Worm (Caenorhabditis elegans) whole organism, L3 larva: Measurements from ENCODE around the gene sec-61.G.

Experiments used
- R02D3.7 ChIP-seq: fragments of 150-350 bp; optimal IDR thresholded peaks from 2 replicates; lab custom pipeline; 2014; ENCODE audit warnings: missing biosample characterization, missing genetic modification characterization
- ZK546.5 ChIP-seq: sonication (generic microtip); optimal IDR thresholded peaks from 2 replicates; lab custom pipeline; 2017; ENCODE audit warnings: missing biosample characterization, missing genetic modification characterization
- aly-2 ChIP-seq: fragments of 150-350 bp; optimal IDR thresholded peaks from 2 replicates; lab custom pipeline; 2014; ENCODE audit warnings: missing biosample characterization, missing genetic modification characterization
- ama-1 ChIP-seq: fragments of 150-350 bp; optimal IDR thresholded peaks from 2 replicates; lab custom pipeline; 2018
- ceh-16 ChIP-seq: sonication (generic microtip); optimal IDR thresholded peaks from 2 replicates; lab custom pipeline; 2017; ENCODE audit warnings: missing biosample characterization, missing genetic modification characterization
- ceh-28 ChIP-seq: fragments of 150-350 bp; optimal IDR thresholded peaks from 2 replicates; lab custom pipeline; 2014; ENCODE audit warnings: missing biosample characterization, missing genetic modification reagents, missing genetic modification characterization
- ceh-82 ChIP-seq: fragments of 150-350 bp; optimal IDR thresholded peaks from 2 replicates; lab custom pipeline; 2014; ENCODE audit warnings: missing biosample characterization, missing genetic modification characterization
- egl-5 ChIP-seq: fragments of 150-350 bp; optimal IDR thresholded peaks from 2 replicates; lab custom pipeline; 2017; ENCODE audit warnings: missing biosample characterization, missing genetic modification reagents, missing genetic modification characterization, inconsistent platforms
- elt-2 ChIP-seq: sonication (generic microtip); optimal IDR thresholded peaks from 2 replicates; lab custom pipeline; 2016; ENCODE audit warnings: missing genetic modification reagents, mild to moderate bottlenecking, missing genetic modification characterization, missing compliant biosample characterization
- elt-3 ChIP-seq, 3 experiments: fragments of 150-350 bp in 1 of 3; sonication (generic microtip) in 2 of 3; optimal IDR thresholded peaks; 2 replicates in 2 of 3; 4 replicates in 1 of 3; lab custom pipeline; 2014 to 2017; ENCODE audit warnings: missing biosample characterization in 3 of 3, missing genetic modification characterization in 3 of 3
- eor-1 ChIP-seq, 2 experiments: fragments of 150-350 bp; optimal IDR thresholded peaks; 2 replicates each; lab custom pipeline; 2014 to 2018; ENCODE audit warnings: missing biosample characterization in 2 of 2, missing genetic modification characterization in 2 of 2
- fkh-10 ChIP-seq: sonication (generic microtip); optimal IDR thresholded peaks from 2 replicates; lab custom pipeline; 2017; ENCODE audit warnings: missing biosample characterization, missing genetic modification reagents, missing genetic modification characterization
- fkh-2 ChIP-seq: fragments of 150-350 bp; optimal IDR thresholded peaks from 2 replicates; lab custom pipeline; 2014; ENCODE audit warnings: missing biosample characterization, missing genetic modification reagents, missing genetic modification characterization
- fos-1 ChIP-seq: fragments of 150-350 bp; optimal IDR thresholded peaks from 2 replicates; lab custom pipeline; 2014; ENCODE audit warnings: missing biosample characterization, missing genetic modification characterization
- hmg-11 ChIP-seq: sonication (generic microtip); optimal IDR thresholded peaks from 2 replicates; lab custom pipeline; 2016; ENCODE audit warnings: missing genetic modification characterization, missing compliant biosample characterization
- jun-1 ChIP-seq: fragments of 150-350 bp; optimal IDR thresholded peaks from 2 replicates; lab custom pipeline; 2014; ENCODE audit warnings: missing biosample characterization, missing genetic modification reagents, missing genetic modification characterization
- lin-15B ChIP-seq: fragments of 150-350 bp; optimal IDR thresholded peaks from 2 replicates; lab custom pipeline; 2014; ENCODE audit warnings: missing biosample characterization, missing genetic modification characterization
- lin-39 ChIP-seq: fragments of 150-350 bp; optimal IDR thresholded peaks from 2 replicates; lab custom pipeline; 2018; ENCODE audit warnings: missing biosample characterization, missing genetic modification reagents, missing genetic modification characterization
- lsy-12 ChIP-seq: sonication (generic microtip); optimal IDR thresholded peaks from 2 replicates; lab custom pipeline; 2016; ENCODE audit warnings: mild to moderate bottlenecking, missing genetic modification characterization, missing compliant biosample characterization
- mdl-1 ChIP-seq: fragments of 150-350 bp; optimal IDR thresholded peaks from 2 replicates; lab custom pipeline; 2014; ENCODE audit warnings: missing biosample characterization, missing genetic modification characterization
- mml-1 ChIP-seq: fragments of 150-350 bp; sonication (generic microtip); optimal IDR thresholded peaks from 3 replicates; lab custom pipeline; 2014; ENCODE audit warnings: missing biosample characterization, missing genetic modification characterization
- nfya-1 ChIP-seq: sonication (generic microtip); optimal IDR thresholded peaks from 2 replicates; lab custom pipeline; 2017; ENCODE audit warnings: missing genetic modification characterization, mild to moderate bottlenecking, missing compliant biosample characterization, antibody characterized with exemption, moderate library complexity; ENCODE audit not compliant: insufficient read depth
- nhr-11 ChIP-seq: fragments of 150-350 bp; optimal IDR thresholded peaks from 2 replicates; lab custom pipeline; 2014; ENCODE audit warnings: missing biosample characterization, missing genetic modification characterization
- nhr-12 ChIP-seq: fragments of 150-350 bp; optimal IDR thresholded peaks from 2 replicates; lab custom pipeline; 2014; ENCODE audit warnings: missing biosample characterization, missing genetic modification characterization
- nhr-23 ChIP-seq: fragments of 150-350 bp; optimal IDR thresholded peaks from 2 replicates; lab custom pipeline; 2014; ENCODE audit warnings: missing biosample characterization, missing genetic modification reagents, missing genetic modification characterization
- nhr-237 ChIP-seq: fragments of 150-350 bp; optimal IDR thresholded peaks from 2 replicates; lab custom pipeline; 2014; ENCODE audit warnings: missing biosample characterization, missing genetic modification characterization
- nhr-25 ChIP-seq: sonication (generic microtip); optimal IDR thresholded peaks from 2 replicates; lab custom pipeline; 2017; ENCODE audit warnings: missing biosample characterization, missing genetic modification characterization
- nhr-28 ChIP-seq: fragments of 150-350 bp; optimal IDR thresholded peaks from 2 replicates; lab custom pipeline; 2014; ENCODE audit warnings: missing biosample characterization, missing genetic modification characterization
- nhr-43 ChIP-seq: sonication (generic microtip); optimal IDR thresholded peaks from 2 replicates; lab custom pipeline; 2016; ENCODE audit warnings: mild to moderate bottlenecking, missing genetic modification characterization, missing compliant biosample characterization; ENCODE audit not compliant: poor library complexity, severe bottlenecking
- nhr-67 ChIP-seq: fragments of 150-350 bp; optimal IDR thresholded peaks from 2 replicates; lab custom pipeline; 2014; ENCODE audit warnings: missing biosample characterization, missing genetic modification characterization
- nhr-76 ChIP-seq: fragments of 150-350 bp; sonication (generic microtip); optimal IDR thresholded peaks from 5 replicates; lab custom pipeline; 2014; ENCODE audit warnings: missing biosample characterization, missing genetic modification characterization
- nhr-77 ChIP-seq: fragments of 150-350 bp; optimal IDR thresholded peaks from 2 replicates; lab custom pipeline; 2014; ENCODE audit warnings: missing biosample characterization, missing genetic modification characterization
- pha-4 ChIP-seq: fragments of 150-350 bp; optimal IDR thresholded peaks from 2 replicates; lab custom pipeline; 2014; ENCODE audit warnings: missing biosample characterization, missing genetic modification reagents, missing genetic modification characterization
- pqm-1 ChIP-seq: fragments of 150-350 bp; optimal IDR thresholded peaks from 2 replicates; lab custom pipeline; 2017; ENCODE audit warnings: missing biosample characterization, missing genetic modification characterization, inconsistent platforms
- sea-2 ChIP-seq: fragments of 150-350 bp; sonication (generic microtip); optimal IDR thresholded peaks from 4 replicates; lab custom pipeline; 2014; ENCODE audit warnings: missing biosample characterization, missing genetic modification reagents, missing genetic modification characterization
- skn-1 ChIP-seq: fragments of 150-350 bp; optimal IDR thresholded peaks from 2 replicates; lab custom pipeline; 2014; ENCODE audit warnings: missing biosample characterization, missing genetic modification characterization
- tbx-2 ChIP-seq: sonication (generic microtip); optimal IDR thresholded peaks from 2 replicates; lab custom pipeline; 2016; ENCODE audit warnings: mild to moderate bottlenecking, missing genetic modification characterization, missing compliant biosample characterization
- unc-62 ChIP-seq: fragments of 150-350 bp; sonication (generic microtip); optimal IDR thresholded peaks from 4 replicates; lab custom pipeline; 2014; ENCODE audit warnings: missing biosample characterization, missing genetic modification reagents, missing genetic modification characterization
- zag-1 ChIP-seq: fragments of 150-350 bp; optimal IDR thresholded peaks from 2 replicates; lab custom pipeline; 2014; ENCODE audit warnings: missing biosample characterization, missing genetic modification characterization
- ztf-4 ChIP-seq: fragments of 150-350 bp; optimal IDR thresholded peaks from 2 replicates; lab custom pipeline; 2014; ENCODE audit warnings: missing biosample characterization, missing genetic modification characterization

Gene sec-61.G

DNA sequence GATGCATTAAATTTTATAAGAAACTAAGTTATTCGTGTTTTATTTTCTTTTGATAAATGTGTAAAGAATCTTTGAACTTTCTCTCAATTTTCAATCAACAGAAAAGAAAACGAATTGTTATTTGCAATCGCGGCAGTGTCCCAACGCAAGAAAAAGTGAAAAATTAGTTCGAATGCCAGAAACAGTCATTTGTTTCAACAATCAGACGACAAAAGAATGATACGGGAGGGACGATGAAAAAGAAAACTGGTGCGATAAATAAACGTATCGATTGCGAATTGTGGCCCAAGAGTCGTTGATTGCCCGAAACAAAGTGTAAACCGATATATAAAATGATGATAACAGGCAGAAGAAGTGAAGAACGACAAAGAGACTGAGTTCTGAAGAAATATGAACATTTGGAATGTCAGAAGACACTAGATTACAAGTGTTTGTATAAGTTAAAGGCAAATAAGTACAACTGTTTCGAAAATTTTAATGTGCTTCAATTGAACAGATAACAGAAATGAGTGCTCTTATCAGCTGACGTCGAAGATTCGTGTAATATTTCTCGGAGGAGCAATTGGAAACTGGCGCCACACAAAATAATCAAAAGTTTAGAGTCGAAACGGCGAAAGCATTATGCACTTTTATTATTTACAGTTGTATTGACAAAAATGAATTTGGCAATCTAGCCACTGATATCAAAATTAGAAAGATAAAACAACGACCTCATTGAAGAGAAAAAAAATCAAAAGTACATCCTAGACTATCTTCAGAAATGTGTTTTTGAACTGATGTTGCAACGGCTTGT is 18.9 kb downstream of the sec-61.G start:
- TF ChIP-seq mml-1 (no peak), lsy-12 (tag; lab: Kevin White, UChicago) (no peak), jun-1 (tag; lab: Kevin White, UChicago) (peak; percentile 36), nhr-25 (tag; lab: Kevin White, UChicago) (peak; percentile 10), elt-2 (tag; lab: Kevin White, UChicago) (peak; percentile 97), sea-2 (GFP tag; lab: Kevin White, UChicago) (no peak), nfya-1 (tag; lab: Kevin White, UChicago) (no peak), egl-5 (tag; lab: Kevin White, UChicago) (no peak), ceh-28 (tag; lab: Kevin White, UChicago) (peak; percentile 6), pqm-1 (peak; percentile 95), pha-4 (tag; lab: Kevin White, UChicago) (peak; percentile 51)

DNA sequence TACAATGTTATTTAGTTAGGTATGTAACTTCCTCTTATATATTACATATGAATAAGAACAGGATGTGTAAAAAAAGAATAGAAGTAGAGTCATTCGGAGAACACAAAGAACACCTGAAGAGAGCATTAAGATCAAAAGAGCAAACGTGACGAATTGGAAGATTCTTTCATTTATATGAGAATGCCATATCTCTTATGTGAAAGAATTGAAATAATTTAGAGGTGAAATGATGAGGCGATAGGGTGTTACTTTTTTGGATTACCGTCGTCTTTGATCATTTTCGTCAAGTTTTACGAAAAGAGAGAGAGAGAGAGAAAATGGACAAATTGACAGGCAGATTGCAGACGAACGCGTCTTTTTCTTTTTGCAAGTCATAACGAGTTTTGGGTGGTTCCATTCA is 20.4 kb downstream of the sec-61.G start:
- TF ChIP-seq nhr-25 (tag; lab: Kevin White, UChicago), result no peak
- no peak for TF ChIP-seq lin-39
- TF ChIP-seq fkh-2 (tag; lab: Kevin White, UChicago), result no peak
- TF ChIP-seq mml-1, result no peak
- no peak for TF ChIP-seq ceh-16
- no peak for TF ChIP-seq sea-2 (GFP tag; lab: Kevin White, UChicago)
- no peak for TF ChIP-seq elt-2 (tag; lab: Kevin White, UChicago)
- no peak for TF ChIP-seq aly-2 (tag; lab: Kevin White, UChicago)
- TF ChIP-seq fos-1 (tag; lab: Kevin White, UChicago), result no peak
- no peak for TF ChIP-seq nhr-43 (tag; lab: Kevin White, UChicago)
- no peak for TF ChIP-seq lin-15B (tag; lab: Kevin White, UChicago)
- TF ChIP-seq nhr-237 (tag; lab: Kevin White, UChicago), result no peak
- TF ChIP-seq nfya-1 (tag; lab: Kevin White, UChicago), result no peak
- no peak for TF ChIP-seq eor-1 (tag; optimal IDR thresholded peaks at IDR 0.05; lab: Kevin White, UChicago)

DNA sequence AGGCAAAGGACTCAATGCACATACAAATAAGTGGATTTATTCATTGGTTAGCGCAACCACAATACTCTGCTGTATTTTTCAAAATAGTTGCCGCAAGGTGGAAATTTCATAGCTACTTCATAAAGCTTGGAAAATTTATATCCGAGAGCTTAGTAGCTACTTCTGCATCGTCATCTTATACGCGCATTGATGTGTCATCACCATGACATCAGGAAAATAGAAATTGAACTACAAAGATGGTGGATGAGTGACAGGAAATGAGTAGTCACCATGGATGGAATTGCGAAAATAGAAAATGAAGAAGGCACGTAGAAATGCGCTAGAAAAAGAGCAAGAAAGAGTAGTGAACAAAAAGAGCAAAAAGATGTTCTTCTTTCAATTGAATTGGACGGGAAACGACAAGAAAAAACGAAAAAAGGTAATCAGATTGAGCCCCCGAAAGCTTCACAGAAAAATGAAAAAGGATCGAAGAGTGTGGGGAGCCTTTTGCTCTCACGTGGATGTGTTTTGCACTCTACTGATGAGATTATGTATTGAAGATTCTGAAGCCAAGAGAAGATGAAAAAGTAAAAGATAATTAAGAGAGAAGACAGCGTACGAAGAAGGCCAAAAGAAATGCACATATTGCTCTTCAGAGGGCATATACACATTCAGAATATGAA is 21.9 kb downstream of the sec-61.G start:
- TF ChIP-seq lsy-12 (tag; lab: Kevin White, UChicago), result no peak
- TF ChIP-seq fos-1 (tag; lab: Kevin White, UChicago), result no peak
- no peak for TF ChIP-seq nhr-237 (tag; lab: Kevin White, UChicago)
- no peak for TF ChIP-seq nhr-28 (tag; lab: Kevin White, UChicago)
- no peak for TF ChIP-seq nhr-77 (tag; lab: Kevin White, UChicago)
- no peak for TF ChIP-seq mdl-1 (tag; lab: Kevin White, UChicago)
- no peak for TF ChIP-seq ceh-28 (tag; lab: Kevin White, UChicago)
- no peak for TF ChIP-seq ceh-82
- TF ChIP-seq nhr-23 (tag; lab: Kevin White, UChicago), result no peak
- no peak for TF ChIP-seq eor-1 (tag; optimal IDR thresholded peaks at IDR 0.05; lab: Kevin White, UChicago)
- no peak for TF ChIP-seq aly-2 (tag; lab: Kevin White, UChicago)
- TF ChIP-seq ceh-16, result no peak
- TF ChIP-seq fkh-2 (tag; lab: Kevin White, UChicago), result no peak
- TF ChIP-seq fkh-10 (GFP tag; lab: Kevin White, UChicago), result peak; percentile 90
- no peak for TF ChIP-seq pha-4 (tag; lab: Kevin White, UChicago)
- peak; percentile 13 for TF ChIP-seq skn-1 (tag; lab: Kevin White, UChicago)
- no peak for TF ChIP-seq nhr-12 (tag; lab: Kevin White, UChicago)
- no peak for TF ChIP-seq nhr-43 (tag; lab: Kevin White, UChicago)
- TF ChIP-seq nhr-76, result no peak
- no peak for TF ChIP-seq hmg-11 (tag; lab: Kevin White, UChicago)
- TF ChIP-seq pqm-1, result no peak
- peak; percentile 2 for TF ChIP-seq nfya-1 (tag; lab: Kevin White, UChicago)
- no peak for TF ChIP-seq nhr-67
- no peak for TF ChIP-seq ama-1

DNA sequence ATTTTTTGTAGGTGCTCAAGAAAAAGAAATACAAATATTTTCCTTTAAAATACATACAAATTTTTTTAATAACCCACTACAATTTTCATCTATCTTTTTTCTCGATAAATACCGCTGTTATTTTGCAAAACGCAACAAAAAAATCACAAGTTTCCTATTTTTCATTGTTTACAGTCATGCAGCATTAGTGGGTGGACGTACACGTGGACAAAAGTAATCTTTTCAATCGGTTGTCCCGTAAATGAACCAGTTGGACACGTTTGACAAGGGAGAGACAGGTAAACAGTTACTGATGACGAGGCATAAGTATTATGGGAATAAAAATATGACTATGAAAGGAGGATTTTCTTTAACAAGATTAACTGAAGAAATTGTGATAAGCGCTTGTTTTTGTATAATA is 23.8 kb downstream of the sec-61.G start:
- TF ChIP-seq jun-1 (tag; lab: Kevin White, UChicago), result no peak
- TF ChIP-seq eor-1 (tag; optimal IDR thresholded peaks at IDR 0.05; lab: Kevin White, UChicago), result no peak
- no peak for TF ChIP-seq ceh-82
- TF ChIP-seq elt-3 (tag; optimal IDR thresholded peaks at IDR 0.05; lab: Kevin White, UChicago), result no peak
- TF ChIP-seq nhr-76, result no peak
- TF ChIP-seq hmg-11 (tag; lab: Kevin White, UChicago), result no peak
- TF ChIP-seq ZK546.5 (tag; lab: Kevin White, UChicago), result no peak
- TF ChIP-seq ztf-4, result no peak
- TF ChIP-seq tbx-2 (tag; lab: Kevin White, UChicago), result no peak
- TF ChIP-seq egl-5 (tag; lab: Kevin White, UChicago), result no peak
- TF ChIP-seq mdl-1 (tag; lab: Kevin White, UChicago), result no peak
- no peak for TF ChIP-seq R02D3.7 (tag; lab: Kevin White, UChicago)
- no peak for TF ChIP-seq nhr-11
- no peak for TF ChIP-seq unc-62 (GFP tag; lab: Kevin White, UChicago)
- TF ChIP-seq nhr-25 (tag; lab: Kevin White, UChicago), result no peak
- no peak for TF ChIP-seq lsy-12 (tag; lab: Kevin White, UChicago)
- no peak for TF ChIP-seq pqm-1
- no peak for TF ChIP-seq nhr-77 (tag; lab: Kevin White, UChicago)
- no peak for TF ChIP-seq zag-1 (tag; lab: Kevin White, UChicago)
